Worm (Caenorhabditis elegans): ENCODE measurements around the gene ldb-1.

ce11 chrX:11033128-11033951 is 4.6 kb downstream of the ldb-1 start:
- no peak for TF ChIP-seq unc-120 (tag; optimal IDR thresholded peaks at IDR 0.05; ENCODE audit: poor library complexity, severe bottlenecking)
- no peak for TF ChIP-seq ztf-11 (tag; optimal IDR thresholded peaks at IDR 0.05)
- TF ChIP-seq lin-13 (tag; optimal IDR thresholded peaks at IDR 0.05): no peak
- TF ChIP-seq blmp-1 (tag; optimal IDR thresholded peaks at IDR 0.05): no peak
- TF ChIP-seq ces-1 (GFP tag; optimal IDR thresholded peaks at IDR 0.05): peak; percentile 92
- no peak for TF ChIP-seq unc-39 (tag; optimal IDR thresholded peaks at IDR 0.05)
- no peak for TF ChIP-seq snpc-4 (tag; optimal IDR thresholded peaks at IDR 0.05)

Data from whole organism, mixed stage, embryonic.